Worm (Caenorhabditis elegans) whole organism, mixed stage, embryonic: ENCODE data around the gene cpg-7.

Source experiments
- M03D4.4 ChIP-seq: sonication (generic microtip); optimal IDR thresholded peaks from 2 replicates; lab custom pipeline; 2017; ENCODE audit warnings: mild to moderate bottlenecking, missing genetic modification characterization, missing compliant biosample characterization
- elt-1 ChIP-seq: sonication (generic microtip); optimal IDR thresholded peaks from 2 replicates; lab custom pipeline; 2017; ENCODE audit warnings: missing genetic modification characterization, mild to moderate bottlenecking, missing compliant biosample characterization, antibody characterized with exemption, moderate library complexity, borderline replicate concordance; ENCODE audit not compliant: insufficient read depth
- hlh-1 ChIP-seq: fragments of 150-350 bp; optimal IDR thresholded peaks from 2 replicates; lab custom pipeline; 2014; ENCODE audit warnings: missing biosample characterization, missing genetic modification reagents, missing genetic modification characterization
- mab-5 ChIP-seq: fragments of 150-350 bp; optimal IDR thresholded peaks from 2 replicates; lab custom pipeline; 2014; ENCODE audit warnings: missing biosample characterization, missing genetic modification characterization
- nhr-12 ChIP-seq: fragments of 150-350 bp; optimal IDR thresholded peaks from 2 replicates; lab custom pipeline; 2014; ENCODE audit warnings: missing biosample characterization, missing genetic modification characterization
- nhr-237 ChIP-seq: fragments of 150-350 bp; optimal IDR thresholded peaks from 2 replicates; lab custom pipeline; 2014; ENCODE audit warnings: missing biosample characterization, missing genetic modification characterization
- nhr-28 ChIP-seq: fragments of 150-350 bp; optimal IDR thresholded peaks from 2 replicates; lab custom pipeline; 2014; ENCODE audit warnings: missing biosample characterization, missing genetic modification characterization
- nhr-76 ChIP-seq: sonication (generic microtip); optimal IDR thresholded peaks from 2 replicates; lab custom pipeline; 2017; ENCODE audit warnings: missing biosample characterization, missing genetic modification characterization
- pha-4 ChIP-seq: fragments of 150-350 bp; optimal IDR thresholded peaks from 2 replicates; lab custom pipeline; 2018; ENCODE audit warnings: missing biosample characterization, missing genetic modification reagents, missing genetic modification characterization
- snpc-4 ChIP-seq: fragments of 150-350 bp; optimal IDR thresholded peaks from 2 replicates; lab custom pipeline; 2014; ENCODE audit warnings: missing biosample characterization, missing genetic modification characterization
- sptf-1 ChIP-seq: sonication (generic microtip); optimal IDR thresholded peaks from 2 replicates; lab custom pipeline; 2017; ENCODE audit warnings: mild to moderate bottlenecking, missing genetic modification characterization, moderate library complexity, missing compliant biosample characterization
- tbx-8 ChIP-seq: fragments of 200-800 bp; sonication (Bioruptor generic); optimal IDR thresholded peaks from 2 replicates; lab custom pipeline; 2018; ENCODE audit warnings: mild to moderate bottlenecking, missing genetic modification characterization, moderate library complexity, missing compliant biosample characterization

- TF ChIP-seq sptf-1 (tag; lab: Kevin White, UChicago), result no peak
- TF ChIP-seq M03D4.4, result no peak
- no peak for TF ChIP-seq nhr-76 (tag; lab: Kevin White, UChicago)
- no peak for TF ChIP-seq elt-1
- TF ChIP-seq snpc-4 (tag; lab: Kevin White, UChicago), result no peak
- no peak for TF ChIP-seq pha-4 (tag; lab: Kevin White, UChicago)
- TF ChIP-seq nhr-28, result no peak
- no peak for TF ChIP-seq nhr-237
- TF ChIP-seq mab-5 (tag; lab: Kevin White, UChicago), result no peak
- no peak for TF ChIP-seq hlh-1 (tag; lab: Kevin White, UChicago)
- TF ChIP-seq nhr-12 (tag; lab: Kevin White, UChicago), result no peak
- no peak for TF ChIP-seq tbx-8
These were observed 11.5 kb downstream of the cpg-7 start, which contains the start of gene Y39G8C.2 for ce11 chrII:14097518-14097917.
